Worm (Caenorhabditis elegans) whole organism, mixed stage, embryonic: ENCODE measurements around the gene PDB1.1.

Source experiments
- M03D4.4 ChIP-seq: sonication (generic microtip); optimal IDR thresholded peaks from 2 replicates; lab custom pipeline; 2017; ENCODE audit warnings: mild to moderate bottlenecking, missing genetic modification characterization, missing compliant biosample characterization
- elt-3 ChIP-seq: fragments of 150-350 bp; optimal IDR thresholded peaks from 2 replicates; lab custom pipeline; 2014; ENCODE audit warnings: missing biosample characterization, missing genetic modification characterization
- lin-32 ChIP-seq: fragments of 200-800 bp; sonication (Bioruptor generic); optimal IDR thresholded peaks from 2 replicates; lab custom pipeline; 2018; ENCODE audit warnings: mild to moderate bottlenecking, missing genetic modification characterization, missing compliant biosample characterization
- lsy-2 ChIP-seq: fragments of 150-350 bp; optimal IDR thresholded peaks from 2 replicates; lab custom pipeline; 2014; ENCODE audit warnings: missing biosample characterization, missing genetic modification characterization
- mab-5 ChIP-seq: fragments of 150-350 bp; optimal IDR thresholded peaks from 2 replicates; lab custom pipeline; 2014; ENCODE audit warnings: missing biosample characterization, missing genetic modification characterization
- mep-1 ChIP-seq: fragments of 150-350 bp; optimal IDR thresholded peaks from 2 replicates; lab custom pipeline; 2017; ENCODE audit warnings: missing biosample characterization, missing genetic modification reagents, missing genetic modification characterization, inconsistent platforms
- nhr-28 ChIP-seq: fragments of 150-350 bp; optimal IDR thresholded peaks from 2 replicates; lab custom pipeline; 2014; ENCODE audit warnings: missing biosample characterization, missing genetic modification characterization
- pha-4 ChIP-seq: fragments of 150-350 bp; optimal IDR thresholded peaks from 2 replicates; lab custom pipeline; 2018; ENCODE audit warnings: missing biosample characterization, missing genetic modification reagents, missing genetic modification characterization
- snpc-4 ChIP-seq: fragments of 150-350 bp; optimal IDR thresholded peaks from 2 replicates; lab custom pipeline; 2014; ENCODE audit warnings: missing biosample characterization, missing genetic modification characterization
- unc-39 ChIP-seq: fragments of 150-350 bp; optimal IDR thresholded peaks from 2 replicates; lab custom pipeline; 2014; ENCODE audit warnings: missing biosample characterization, missing genetic modification characterization
- unc-62 ChIP-seq: fragments of 150-350 bp; optimal IDR thresholded peaks from 2 replicates; lab custom pipeline; 2014; ENCODE audit warnings: missing biosample characterization, missing genetic modification reagents, missing genetic modification characterization

- TF ChIP-seq M03D4.4 (tag; lab: Kevin White, UChicago) (no peak), lsy-2 (tag; lab: Kevin White, UChicago) (no peak), pha-4 (tag; lab: Kevin White, UChicago) (no peak), snpc-4 (tag; lab: Kevin White, UChicago) (no peak), unc-39 (no peak), lin-32 (GFP tag; lab: Kevin White, UChicago) (no peak), mep-1 (tag; lab: Kevin White, UChicago) (no peak), mab-5 (tag; lab: Kevin White, UChicago) (no peak), unc-62 (GFP tag; lab: Kevin White, UChicago) (no peak), elt-3 (tag; lab: Kevin White, UChicago) (no peak), nhr-28 (tag; lab: Kevin White, UChicago) (no peak)
These were observed 33.6 kb downstream of the PDB1.1 start, which contains the start of gene F46C8.3 for ce11 chrX:7525271-7525670.
